Worm (Caenorhabditis elegans): Measurements from ENCODE around the gene R12A1.3.

R12A1.3 gene

DNA sequence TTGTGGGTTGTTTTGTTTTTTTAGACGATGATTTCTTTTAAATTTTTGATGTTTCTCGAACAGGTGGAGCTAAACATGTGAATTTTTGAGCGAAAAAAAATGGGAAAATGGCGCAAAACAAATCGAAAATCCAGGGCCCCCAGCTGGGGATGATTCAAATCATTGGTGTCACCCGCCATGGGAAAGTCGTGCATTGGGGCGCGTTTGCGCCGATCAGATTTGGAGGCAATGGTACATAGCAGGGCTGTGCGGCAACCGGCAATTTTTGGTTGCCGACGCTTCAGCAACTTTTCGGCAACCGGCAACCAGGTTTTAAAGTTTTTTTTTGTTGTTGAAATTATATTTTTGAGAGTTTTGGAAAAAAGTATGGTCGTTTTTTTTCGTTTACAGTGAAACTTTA is 35.2 kb downstream of the R12A1.3 start:
- TF ChIP-seq D1046.2 (GFP tag; IDR thresholded peaks at IDR 0.05) (no peak), dpl-1 (GFP tag; optimal IDR thresholded peaks at IDR 0.05) (no peak), attf-4 (tag; optimal IDR thresholded peaks at IDR 0.05) (no peak), T20F7.1 (GFP tag; optimal IDR thresholded peaks at IDR 0.05) (no peak), ztf-7 (tag; optimal IDR thresholded peaks at IDR 0.05) (no peak), mxl-2 (GFP tag; conservative IDR thresholded peaks at IDR 0.05) (no peak), nhr-48 (tag; optimal IDR thresholded peaks at IDR 0.05) (no peak), lin-38 (GFP tag; IDR thresholded peaks at IDR 0.05) (no peak), hlh-30 (tag; optimal IDR thresholded peaks at IDR 0.05; ENCODE audit: insufficient read depth) (no peak), pqm-1 (tag; optimal IDR thresholded peaks at IDR 0.05) (no peak), lin-29 (GFP tag; IDR thresholded peaks at IDR 0.05) (no peak), zip-11 (GFP tag; IDR thresholded peaks at IDR 0.05) (no peak), ceh-20 (GFP tag; IDR thresholded peaks at IDR 0.05) (no peak), lsy-2 (tag; optimal IDR thresholded peaks at IDR 0.05) (no peak), ceh-82 (tag; optimal IDR thresholded peaks at IDR 0.05) (no peak), ceh-28 (tag; optimal IDR thresholded peaks at IDR 0.05) (no peak), F49E8.2 (tag; optimal IDR thresholded peaks at IDR 0.05; ENCODE audit: borderline replicate concordance) (no peak), mes-2 (tag; optimal IDR thresholded peaks at IDR 0.05; ENCODE audit: poor library complexity, severe bottlenecking) (no peak), set-16 (GFP tag; IDR thresholded peaks at IDR 0.05) (no peak), snpc-4 (tag; optimal IDR thresholded peaks at IDR 0.05) (no peak)

DNA sequence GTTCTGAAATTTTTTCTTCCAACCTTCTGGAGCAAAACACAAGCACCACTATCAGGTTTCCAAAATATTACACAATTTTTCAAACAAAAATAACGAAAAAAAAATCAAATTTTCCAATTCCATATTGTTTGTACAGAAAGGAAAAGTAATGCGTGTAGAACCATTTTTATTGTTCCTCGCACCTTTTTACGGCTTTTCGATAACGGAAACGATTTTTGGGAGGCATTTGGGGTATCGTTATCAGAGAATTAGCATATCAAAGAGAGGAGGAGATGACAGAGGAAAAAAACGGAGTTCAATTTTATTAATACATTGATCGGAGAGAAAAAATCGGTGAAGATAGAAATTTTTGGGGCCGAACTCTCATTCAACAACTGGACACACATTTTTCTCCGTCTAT is 35.8 kb downstream of the R12A1.3 start:
- TF ChIP-seq cey-2 (tag; optimal IDR thresholded peaks at IDR 0.05; ENCODE audit: borderline replicate concordance, insufficient read depth) (no peak), pqm-1 (tag; optimal IDR thresholded peaks at IDR 0.05) (peak; percentile 83), aly-2 (tag; optimal IDR thresholded peaks at IDR 0.05) (no peak), madf-5 (GFP tag; IDR thresholded peaks at IDR 0.05) (no peak), dve-1 (tag; optimal IDR thresholded peaks at IDR 0.05; ENCODE audit: insufficient read depth) (peak; percentile 33), hlh-11 (tag; optimal IDR thresholded peaks at IDR 0.05) (peak; percentile 6), egl-43 (GFP tag; IDR thresholded peaks at IDR 0.05) (no peak), nhr-28 (tag; optimal IDR thresholded peaks at IDR 0.05) (peak; percentile 68), lin-39 (tag; optimal IDR thresholded peaks at IDR 0.05) (no peak), aha-1 (tag) (peak; percentile 42), dmd-6 (GFP tag; IDR thresholded peaks at IDR 0.05) (0 out of 2 replicates have a peak, but pooled peaks have one; percentile 36), nhr-25 (tag; optimal IDR thresholded peaks at IDR 0.05; ENCODE audit: borderline replicate concordance, insufficient read depth) (no peak), fkh-10 (GFP tag; optimal IDR thresholded peaks at IDR 0.05) (no peak), daf-16 (GFP tag; optimal IDR thresholded peaks at IDR 0.05) (no peak), daf-16 (tag; optimal IDR thresholded peaks at IDR 0.05) (peak; percentile 54), php-3 (GFP tag; IDR thresholded peaks at IDR 0.05) (peak; percentile 82)

DNA sequence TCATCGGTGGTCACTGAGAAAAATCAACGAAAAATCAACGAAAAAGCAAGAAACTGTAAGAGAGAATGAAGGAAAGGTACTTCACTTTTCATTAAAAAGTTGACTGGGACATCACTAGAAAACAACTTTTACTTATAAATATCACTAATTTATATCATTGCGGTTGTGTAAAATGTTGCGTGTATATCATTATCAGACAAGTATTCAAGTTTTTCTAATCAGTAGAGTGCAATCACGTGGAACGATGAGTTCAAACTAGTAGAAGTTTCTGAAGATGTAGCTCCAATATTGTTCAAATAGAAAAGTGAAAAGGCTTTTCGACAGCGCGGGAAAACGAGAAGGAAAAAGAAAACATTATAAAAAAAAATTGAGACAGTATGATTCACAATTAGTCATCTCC is 37.3 kb downstream of the R12A1.3 start:
- TF ChIP-seq daf-16 (GFP tag; optimal IDR thresholded peaks at IDR 0.05) (no peak), daf-16 (tag; optimal IDR thresholded peaks at IDR 0.05) (peak; percentile 52), madf-9 (GFP tag; conservative IDR thresholded peaks at IDR 0.05) (no peak), aha-1 (tag) (peak; percentile 47), lim-7 (GFP tag; IDR thresholded peaks at IDR 0.05) (no peak), nhr-28 (tag; optimal IDR thresholded peaks at IDR 0.05) (peak; percentile 40), duxl-1 (tag; optimal IDR thresholded peaks at IDR 0.05; ENCODE audit: poor library complexity) (no peak), ztf-11 (tag; optimal IDR thresholded peaks at IDR 0.05) (no peak), lin-39 (tag; optimal IDR thresholded peaks at IDR 0.05) (no peak), nhr-237 (tag; optimal IDR thresholded peaks at IDR 0.05) (no peak), ceh-62 (tag; optimal IDR thresholded peaks at IDR 0.05) (no peak), snpc-1.2 (GFP tag; IDR thresholded peaks at IDR 0.05) (no peak), F44E2.7 (GFP tag; IDR thresholded peaks at IDR 0.05) (no peak), spr-1 (tag; optimal IDR thresholded peaks at IDR 0.05) (no peak), Y5F2A.4 (GFP tag; optimal IDR thresholded peaks at IDR 0.05) (no peak), T20F7.1 (GFP tag; optimal IDR thresholded peaks at IDR 0.05) (no peak), nhr-77 (tag; optimal IDR thresholded peaks at IDR 0.05) (peak; percentile 12), pqm-1 (tag; optimal IDR thresholded peaks at IDR 0.05) (peak; percentile 28), nhr-11 (tag; optimal IDR thresholded peaks at IDR 0.05) (no peak), lir-3 (tag; optimal IDR thresholded peaks at IDR 0.05) (no peak), hlh-11 (tag; optimal IDR thresholded peaks at IDR 0.05) (peak; percentile 5), attf-4 (tag; optimal IDR thresholded peaks at IDR 0.05) (no peak), dmd-6 (GFP tag; IDR thresholded peaks at IDR 0.05) (peak; percentile 26; the same call in 1 of the 2 replicates), fkh-10 (GFP tag; optimal IDR thresholded peaks at IDR 0.05) (no peak)
